Worm (Caenorhabditis elegans): ENCODE results near the gene srv-30.

DNA sequence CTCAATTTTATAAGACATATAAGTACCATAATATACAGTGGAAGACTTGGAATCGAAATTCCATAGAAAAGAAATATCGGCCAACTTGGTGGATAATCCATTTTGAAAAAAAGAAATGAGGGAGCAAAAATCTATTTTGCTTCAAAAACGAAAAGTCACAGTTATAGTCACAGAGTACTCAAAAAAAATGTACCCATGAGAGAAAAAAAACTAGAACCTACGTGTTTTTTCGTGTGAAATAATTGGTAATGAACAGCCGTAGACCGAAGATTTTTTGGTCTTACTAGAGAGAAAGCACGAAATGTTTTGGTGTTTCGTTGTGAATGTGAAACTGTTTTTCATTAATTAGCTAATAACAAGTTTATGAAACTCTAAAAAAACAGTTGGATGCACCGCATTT, at the start of gene srv-30:
- no peak for TF ChIP-seq ztf-23 (GFP tag; IDR thresholded peaks at IDR 0.05)
- no peak for TF ChIP-seq flt-1 (GFP tag; IDR thresholded peaks at IDR 0.05)
- no peak for TF ChIP-seq tab-1 (GFP tag; IDR thresholded peaks at IDR 0.05)
- no peak for TF ChIP-seq cog-1 (tag; optimal IDR thresholded peaks at IDR 0.05)
- TF ChIP-seq med-1 (GFP tag; optimal IDR thresholded peaks at IDR 0.05; ENCODE audit: insufficient read depth) = no peak
- TF ChIP-seq ztf-29 (GFP tag; IDR thresholded peaks at IDR 0.05) = no peak
